Fruit fly (Drosophila melanogaster) whole organism, embryonic: ENCODE data around the gene Osi18.

ENCODE experiments used
- CG11504 ChIP-seq: fragments of 200-800 bp; sonication (Bioruptor generic); optimal IDR thresholded peaks from 3 replicates; lab custom pipeline; 2019; ENCODE audit warnings: missing biosample characterization, mild to moderate bottlenecking, missing genetic modification characterization, moderate library complexity
- CG12942 ChIP-seq: fragments of 200-800 bp; sonication (Bioruptor generic); optimal IDR thresholded peaks from 3 replicates; lab custom pipeline; 2016; ENCODE audit warnings: missing biosample characterization, missing genetic modification characterization
- CG6272 ChIP-seq: fragments of 200-800 bp; sonication (Bioruptor generic); IDR thresholded peaks from 2 replicates; pipeline ENCODE4 v1.3.6; 2022; ENCODE audit warnings: missing biosample characterization, missing genetic modification characterization
- CG6791 ChIP-seq: fragments of 200-800 bp; sonication (Bioruptor generic); IDR thresholded peaks from 3 replicates; pipeline ENCODE4 v1.3.6; 2022; ENCODE audit warnings: missing biosample characterization, missing genetic modification characterization; ENCODE audit not compliant: partially characterized antibody
- Deaf1 ChIP-seq: fragments of 200-800 bp; optimal IDR thresholded peaks from 3 replicates; lab custom pipeline; 2019; ENCODE audit warnings: missing biosample characterization, mild to moderate bottlenecking, missing genetic modification characterization, moderate library complexity
- HLH3B ChIP-seq: fragments of 200-800 bp; sonication (Bioruptor generic); IDR thresholded peaks from 2 replicates; pipeline ENCODE4 v1.3.6; 2022; ENCODE audit warnings: missing biosample characterization, missing genetic modification characterization
- HLH54F ChIP-seq: fragments of 200-800 bp; sonication (Bioruptor generic); optimal IDR thresholded peaks from 3 replicates; lab custom pipeline; 2016; ENCODE audit warnings: missing biosample characterization, missing genetic modification characterization
- Hmr ChIP-seq: fragments of 200-800 bp; sonication (Bioruptor generic); optimal IDR thresholded peaks from 3 replicates; lab custom pipeline; 2017; ENCODE audit warnings: mild to moderate bottlenecking, missing biosample characterization, missing genetic modification reagents, missing genetic modification characterization
- NC2α ChIP-seq: fragments of 200-800 bp; sonication (Bioruptor generic); optimal IDR thresholded peaks from 2 replicates; lab custom pipeline; 2016; ENCODE audit warnings: missing biosample characterization, missing genetic modification characterization
- grau ChIP-seq: fragments of 200-800 bp; optimal IDR thresholded peaks from 3 replicates; lab custom pipeline; 2019; ENCODE audit warnings: missing biosample characterization, mild to moderate bottlenecking, missing genetic modification characterization, moderate library complexity
- oc ChIP-seq: fragments of 200-800 bp; sonication (Bioruptor generic); optimal IDR thresholded peaks from 2 replicates; lab custom pipeline; 2018; ENCODE audit warnings: missing biosample characterization, mild to moderate bottlenecking, missing genetic modification characterization, moderate library complexity
- pfk ChIP-seq: fragments of 200-800 bp; sonication (Bioruptor generic); optimal IDR thresholded peaks from 2 replicates; lab custom pipeline; 2018; ENCODE audit warnings: missing biosample characterization, mild to moderate bottlenecking, missing genetic modification characterization, moderate library complexity
- pros ChIP-seq: fragments of 200-800 bp; sonication (Bioruptor generic); optimal IDR thresholded peaks from 3 replicates; lab custom pipeline; 2019; ENCODE audit warnings: missing biosample characterization, mild to moderate bottlenecking, missing genetic modification characterization, moderate library complexity

- TF ChIP-seq CG12942 (GFP tag; lab: Kevin White, UChicago) (no peak), CG6272 (no peak), CG6791 (GFP tag; lab: Robert Waterston, UW) (no peak), grau (tag; lab: Kevin White, UChicago) (peak; percentile 46), pros (GFP tag; lab: Kevin White, UChicago) (peak; percentile 45), HLH54F (no peak), NC2α (GFP tag; lab: Kevin White, UChicago) (no peak), pfk (GFP tag; lab: Kevin White, UChicago) (no peak), Deaf1 (tag; lab: Kevin White, UChicago) (no peak), HLH3B (no peak), oc (no peak), Hmr (GFP tag; lab: Kevin White, UChicago) (no peak), CG11504 (tag; lab: Kevin White, UChicago) (peak; percentile 72)
Observed at dm6 chr3R:6352893-6353623, 23.0 kb downstream of the Osi18 start.
